Worm (Caenorhabditis elegans): ENCODE data around the gene ram-5.
"Not testable (repeated sequence)": the region's sequence is repeated elsewhere in the genome, so short reads cannot be mapped to it uniquely, and the experiment has no call there.

Gene ram-5

ce11 chrX:14527559-14527958 lies 22.4 kb upstream of the ram-5 start, which contains the start of gene nspc-18:
Gene nspc-18 (minus strand): TSS chrX:14527659.
- no peak for TF ChIP-seq med-1 (GFP tag; optimal IDR thresholded peaks at IDR 0.05; ENCODE audit: insufficient read depth)
- TF ChIP-seq ztf-29 (GFP tag; IDR thresholded peaks at IDR 0.05) = no peak
- TF ChIP-seq klf-2 (GFP tag; conservative IDR thresholded peaks at IDR 0.05) = no peak
- TF ChIP-seq cog-1 (tag; optimal IDR thresholded peaks at IDR 0.05) = no peak
- TF ChIP-seq ztf-23 (GFP tag; IDR thresholded peaks at IDR 0.05) = no peak
- no peak for TF ChIP-seq ref-1 (GFP tag; conservative IDR thresholded peaks at IDR 0.05)

ce11 chrX:14528399-14528798 lies 21.6 kb upstream of the ram-5 start, which contains the start of gene nspc-19:
Gene nspc-19 (plus strand): TSS chrX:14528699.
- TF ChIP-seq flt-1 (GFP tag; IDR thresholded peaks at IDR 0.05); med-1 (GFP tag; optimal IDR thresholded peaks at IDR 0.05; ENCODE audit: insufficient read depth); T22C8.4 (GFP tag; IDR thresholded peaks at IDR 0.05): not testable (repeated sequence)

ce11 chrX:14530107-14530506 lies 19.8 kb upstream of the ram-5 start, which contains the start of gene nspc-20:
Gene nspc-20 (minus strand): TSS chrX:14530207.
- no peak for TF ChIP-seq med-1 (GFP tag; optimal IDR thresholded peaks at IDR 0.05; ENCODE audit: insufficient read depth)

- TF ChIP-seq ztf-29 (GFP tag; IDR thresholded peaks at IDR 0.05) (no peak), ztf-23 (GFP tag; IDR thresholded peaks at IDR 0.05) (no peak), T22C8.4 (GFP tag; IDR thresholded peaks at IDR 0.05) (no peak), cog-1 (tag; optimal IDR thresholded peaks at IDR 0.05) (no peak), med-1 (GFP tag; optimal IDR thresholded peaks at IDR 0.05; ENCODE audit: insufficient read depth) (no peak), klf-2 (GFP tag; conservative IDR thresholded peaks at IDR 0.05) (no peak), flt-1 (GFP tag; IDR thresholded peaks at IDR 0.05) (no peak), ref-1 (GFP tag; conservative IDR thresholded peaks at IDR 0.05) (no peak), tab-1 (GFP tag; IDR thresholded peaks at IDR 0.05) (no peak)
These were observed 15.8 kb upstream of the ram-5 start, which contains the start of gene T24C2.5 for ce11 chrX:14534117-14534516. Gene T24C2.5 (plus strand): TSS chrX:14534417.

- TF ChIP-seq med-1 (GFP tag; optimal IDR thresholded peaks at IDR 0.05; ENCODE audit: insufficient read depth) (no peak), ztf-29 (GFP tag; IDR thresholded peaks at IDR 0.05) (no peak), klf-2 (GFP tag; conservative IDR thresholded peaks at IDR 0.05) (no peak), cog-1 (tag; optimal IDR thresholded peaks at IDR 0.05) (no peak), T22C8.4 (GFP tag; IDR thresholded peaks at IDR 0.05) (no peak), ztf-23 (GFP tag; IDR thresholded peaks at IDR 0.05) (no peak), tab-1 (GFP tag; IDR thresholded peaks at IDR 0.05) (no peak), flt-1 (GFP tag; IDR thresholded peaks at IDR 0.05) (no peak)
These were observed 15.4 kb upstream of the ram-5 start for ce11 chrX:14534596-14534995.

- TF ChIP-seq med-1 (GFP tag; optimal IDR thresholded peaks at IDR 0.05; ENCODE audit: insufficient read depth) (no peak), T22C8.4 (GFP tag; IDR thresholded peaks at IDR 0.05) (no peak), ztf-29 (GFP tag; IDR thresholded peaks at IDR 0.05) (no peak), ztf-23 (GFP tag; IDR thresholded peaks at IDR 0.05) (no peak), tab-1 (GFP tag; IDR thresholded peaks at IDR 0.05) (no peak), flt-1 (GFP tag; IDR thresholded peaks at IDR 0.05) (no peak), cog-1 (tag; optimal IDR thresholded peaks at IDR 0.05) (no peak), klf-2 (GFP tag; conservative IDR thresholded peaks at IDR 0.05) (no peak), ref-1 (GFP tag; conservative IDR thresholded peaks at IDR 0.05) (no peak)
These were observed 14.0 kb upstream of the ram-5 start for ce11 chrX:14535913-14536312.

- TF ChIP-seq flt-1 (GFP tag; IDR thresholded peaks at IDR 0.05) (no peak), tab-1 (GFP tag; IDR thresholded peaks at IDR 0.05) (no peak), klf-2 (GFP tag; conservative IDR thresholded peaks at IDR 0.05) (no peak), cog-1 (tag; optimal IDR thresholded peaks at IDR 0.05) (no peak), med-1 (GFP tag; optimal IDR thresholded peaks at IDR 0.05; ENCODE audit: insufficient read depth) (no peak), ref-1 (GFP tag; conservative IDR thresholded peaks at IDR 0.05) (no peak), ztf-29 (GFP tag; IDR thresholded peaks at IDR 0.05) (no peak), ztf-23 (GFP tag; IDR thresholded peaks at IDR 0.05) (no peak), T22C8.4 (GFP tag; IDR thresholded peaks at IDR 0.05) (no peak)
These were observed 12.3 kb upstream of the ram-5 start for ce11 chrX:14537625-14538024.

ce11 chrX:14539468-14539867 lies 10.5 kb upstream of the ram-5 start:
- TF ChIP-seq ref-1 (GFP tag; conservative IDR thresholded peaks at IDR 0.05) (no peak), T22C8.4 (GFP tag; IDR thresholded peaks at IDR 0.05) (no peak), flt-1 (GFP tag; IDR thresholded peaks at IDR 0.05) (no peak), ztf-23 (GFP tag; IDR thresholded peaks at IDR 0.05) (no peak), cog-1 (tag; optimal IDR thresholded peaks at IDR 0.05) (no peak), med-1 (GFP tag; optimal IDR thresholded peaks at IDR 0.05; ENCODE audit: insufficient read depth) (no peak), tab-1 (GFP tag; IDR thresholded peaks at IDR 0.05) (no peak), ztf-29 (GFP tag; IDR thresholded peaks at IDR 0.05) (no peak), klf-2 (GFP tag; conservative IDR thresholded peaks at IDR 0.05) (no peak)

ce11 chrX:14541992-14542391 lies 8.0 kb upstream of the ram-5 start, which contains the start of gene fbxa-81:
Gene fbxa-81 (minus strand): TSS chrX:14542092.
- TF ChIP-seq T22C8.4 (GFP tag; IDR thresholded peaks at IDR 0.05) (no peak), ref-1 (GFP tag; conservative IDR thresholded peaks at IDR 0.05) (no peak), ztf-29 (GFP tag; IDR thresholded peaks at IDR 0.05) (no peak), cog-1 (tag; optimal IDR thresholded peaks at IDR 0.05) (no peak), ztf-23 (GFP tag; IDR thresholded peaks at IDR 0.05) (no peak), flt-1 (GFP tag; IDR thresholded peaks at IDR 0.05) (no peak), klf-2 (GFP tag; conservative IDR thresholded peaks at IDR 0.05) (no peak), med-1 (GFP tag; optimal IDR thresholded peaks at IDR 0.05; ENCODE audit: insufficient read depth) (no peak), tab-1 (GFP tag; IDR thresholded peaks at IDR 0.05) (no peak)

- TF ChIP-seq cog-1 (tag; optimal IDR thresholded peaks at IDR 0.05) (no peak), med-1 (GFP tag; optimal IDR thresholded peaks at IDR 0.05; ENCODE audit: insufficient read depth) (no peak), T22C8.4 (GFP tag; IDR thresholded peaks at IDR 0.05) (no peak), tab-1 (GFP tag; IDR thresholded peaks at IDR 0.05) (no peak), ztf-23 (GFP tag; IDR thresholded peaks at IDR 0.05) (no peak), klf-2 (GFP tag; conservative IDR thresholded peaks at IDR 0.05) (no peak), ref-1 (GFP tag; conservative IDR thresholded peaks at IDR 0.05) (no peak), flt-1 (GFP tag; IDR thresholded peaks at IDR 0.05) (no peak), ztf-29 (GFP tag; IDR thresholded peaks at IDR 0.05) (no peak)
These were observed 6.7 kb upstream of the ram-5 start, which contains the start of gene T24C2.3 for ce11 chrX:14543224-14543623. Gene T24C2.3 (plus strand): TSS chrX:14543524.
